Fruit fly (Drosophila melanogaster) whole organism, prepupa: ENCODE results near the gene CG1578.

Source experiments
- CG1621 ChIP-seq: fragments of 200-800 bp; sonication (Bioruptor generic); optimal IDR thresholded peaks from 3 replicates; lab custom pipeline; 2018; ENCODE audit warnings: missing biosample characterization, mild to moderate bottlenecking, missing genetic modification characterization
- CG32006 ChIP-seq: fragments of 200-800 bp; sonication (Bioruptor generic); optimal IDR thresholded peaks from 3 replicates; lab custom pipeline; 2017; ENCODE audit warnings: missing biosample characterization, mild to moderate bottlenecking, missing genetic modification characterization
- CG6163 ChIP-seq: fragments of 200-800 bp; sonication (Bioruptor generic); IDR thresholded peaks from 3 replicates; pipeline ENCODE4 v1.3.6; 2022; ENCODE audit warnings: missing biosample characterization, missing genetic modification characterization
- CG8632 ChIP-seq: fragments of 200-800 bp; sonication (Bioruptor generic); optimal IDR thresholded peaks from 3 replicates; lab custom pipeline; 2016; ENCODE audit warnings: missing biosample characterization, missing genetic modification characterization
- Gug ChIP-seq: fragments of 200-800 bp; sonication (Bioruptor generic); IDR thresholded peaks from 2 replicates; pipeline ENCODE4 v1.3.6; 2022; ENCODE audit warnings: missing biosample characterization, missing genetic modification characterization
- esn ChIP-seq: fragments of 200-800 bp; sonication (Bioruptor generic); optimal IDR thresholded peaks from 2 replicates; lab custom pipeline; 2016; ENCODE audit warnings: missing biosample characterization, mild to moderate bottlenecking, missing genetic modification characterization, moderate library complexity
- svp ChIP-seq: fragments of 200-800 bp; sonication (Bioruptor generic); peaks from one replicate; lab custom pipeline; 2016; ENCODE audit warnings: missing biosample characterization, missing genetic modification characterization

- TF ChIP-seq Gug, result no peak
- TF ChIP-seq CG8632, result no peak
- peak; percentile 72 for TF ChIP-seq svp (GFP tag; lab: Kevin White, UChicago)
- no peak for TF ChIP-seq CG32006 (GFP tag; lab: Kevin White, UChicago)
- peak; percentile 40 for TF ChIP-seq esn (GFP tag; lab: Kevin White, UChicago)
- TF ChIP-seq CG1621, result peak; percentile 98
- TF ChIP-seq CG6163 (GFP tag; lab: Robert Waterston, UW), result no peak
These were observed 36.0 kb upstream of the CG1578 start, which contains the start of gene p24-1 for dm6 chrX:11852310-11852709.
